Worm (Caenorhabditis elegans) whole organism, L2 larva: ENCODE data around the gene hot-4.

Experiments used
- C34F6.9 ChIP-seq: fragments of 150-350 bp; optimal IDR thresholded peaks from 2 replicates; lab custom pipeline; 2014; ENCODE audit warnings: missing biosample characterization, missing genetic modification characterization
- F13H6.1 ChIP-seq: sonication (generic microtip); optimal IDR thresholded peaks from 2 replicates; lab custom pipeline; 2016; ENCODE audit warnings: missing genetic modification characterization, missing compliant biosample characterization
- Y55F3AM.14 ChIP-seq: fragments of 200-800 bp; sonication (Bioruptor generic); optimal IDR thresholded peaks from 2 replicates; lab custom pipeline; 2018; ENCODE audit warnings: mild to moderate bottlenecking, missing genetic modification characterization, missing compliant biosample characterization
- ZK546.5 ChIP-seq: sonication (generic microtip); optimal IDR thresholded peaks from 2 replicates; lab custom pipeline; 2017; ENCODE audit warnings: missing biosample characterization, missing genetic modification characterization
- alr-1 ChIP-seq: fragments of 150-350 bp; optimal IDR thresholded peaks from 2 replicates; lab custom pipeline; 2014; ENCODE audit warnings: missing biosample characterization, missing genetic modification characterization
- aly-2 ChIP-seq: fragments of 150-350 bp; optimal IDR thresholded peaks from 2 replicates; lab custom pipeline; 2014; ENCODE audit warnings: missing biosample characterization, missing genetic modification characterization
- ama-1 ChIP-seq: fragments of 150-350 bp; optimal IDR thresholded peaks from 2 replicates; lab custom pipeline; 2018; ENCODE audit warnings: inconsistent platforms
- blmp-1 ChIP-seq: sonication (generic microtip); optimal IDR thresholded peaks from 2 replicates; lab custom pipeline; 2017; ENCODE audit warnings: missing genetic modification characterization, mild to moderate bottlenecking, missing compliant biosample characterization, antibody characterized with exemption, moderate library complexity; ENCODE audit not compliant: insufficient read depth
- ceh-16 ChIP-seq: fragments of 150-350 bp; optimal IDR thresholded peaks from 2 replicates; lab custom pipeline; 2014; ENCODE audit warnings: missing biosample characterization, missing genetic modification characterization
- ceh-82 ChIP-seq: fragments of 150-350 bp; optimal IDR thresholded peaks from 2 replicates; lab custom pipeline; 2014; ENCODE audit warnings: missing biosample characterization, missing genetic modification characterization
- crh-2 ChIP-seq: sonication (generic microtip); optimal IDR thresholded peaks from 2 replicates; lab custom pipeline; 2017; ENCODE audit warnings: missing biosample characterization, missing genetic modification characterization
- egl-27 ChIP-seq: sonication (generic microtip); optimal IDR thresholded peaks from 3 replicates; lab custom pipeline; 2017; ENCODE audit warnings: missing biosample characterization, missing genetic modification reagents, missing genetic modification characterization
- fos-1 ChIP-seq: fragments of 150-350 bp; optimal IDR thresholded peaks from 2 replicates; lab custom pipeline; 2014; ENCODE audit warnings: missing biosample characterization, missing genetic modification characterization
- lin-11 ChIP-seq: fragments of 150-350 bp; sonication (generic microtip); optimal IDR thresholded peaks from 2 replicates; lab custom pipeline; 2014; ENCODE audit warnings: missing biosample characterization, missing genetic modification characterization, inconsistent platforms, mixed read lengths
- lin-13 ChIP-seq: fragments of 150-350 bp; optimal IDR thresholded peaks from 2 replicates; lab custom pipeline; 2014; ENCODE audit warnings: missing biosample characterization, missing genetic modification reagents, missing genetic modification characterization
- lin-39 ChIP-seq: fragments of 150-350 bp; optimal IDR thresholded peaks from 2 replicates; lab custom pipeline; 2014; ENCODE audit warnings: missing biosample characterization, missing genetic modification reagents, missing genetic modification characterization
- lsy-2 ChIP-seq, 2 experiments: fragments of 150-350 bp in 1 of 2; sonication (generic microtip) in 1 of 2; optimal IDR thresholded peaks; 2 replicates each; lab custom pipeline; 2014 to 2017; ENCODE audit warnings: missing biosample characterization in 2 of 2, missing genetic modification characterization in 2 of 2
- mab-5 ChIP-seq: fragments of 150-350 bp; optimal IDR thresholded peaks from 2 replicates; lab custom pipeline; 2014; ENCODE audit warnings: missing biosample characterization, missing genetic modification characterization
- mbf-1 ChIP-seq: sonication (generic microtip); optimal IDR thresholded peaks from 2 replicates; lab custom pipeline; 2017; ENCODE audit warnings: missing biosample characterization, missing genetic modification characterization
- nhr-10 ChIP-seq: sonication (generic microtip); optimal IDR thresholded peaks from 2 replicates; lab custom pipeline; 2017; ENCODE audit warnings: missing biosample characterization, missing genetic modification characterization
- nhr-11 ChIP-seq: fragments of 150-350 bp; optimal IDR thresholded peaks from 2 replicates; lab custom pipeline; 2014; ENCODE audit warnings: missing biosample characterization, missing genetic modification characterization
- nhr-12 ChIP-seq: fragments of 150-350 bp; optimal IDR thresholded peaks from 2 replicates; lab custom pipeline; 2014; ENCODE audit warnings: missing biosample characterization, missing genetic modification characterization
- nhr-129 ChIP-seq: fragments of 150-350 bp; optimal IDR thresholded peaks from 2 replicates; lab custom pipeline; 2014; ENCODE audit warnings: missing biosample characterization, missing genetic modification characterization
- nhr-21 ChIP-seq: fragments of 150-350 bp; optimal IDR thresholded peaks from 2 replicates; lab custom pipeline; 2014; ENCODE audit warnings: missing biosample characterization, missing genetic modification characterization
- nhr-237 ChIP-seq: fragments of 150-350 bp; optimal IDR thresholded peaks from 2 replicates; lab custom pipeline; 2014; ENCODE audit warnings: missing biosample characterization, missing genetic modification characterization
- nhr-25 ChIP-seq: fragments of 150-350 bp; sonication (generic microtip); optimal IDR thresholded peaks from 3 replicates; lab custom pipeline; 2014; ENCODE audit warnings: missing biosample characterization, missing genetic modification characterization
- nhr-6 ChIP-seq: fragments of 150-350 bp; optimal IDR thresholded peaks from 2 replicates; lab custom pipeline; 2014; ENCODE audit warnings: missing biosample characterization, missing genetic modification characterization
- nhr-77 ChIP-seq: fragments of 150-350 bp; optimal IDR thresholded peaks from 2 replicates; lab custom pipeline; 2014; ENCODE audit warnings: missing biosample characterization, missing genetic modification characterization
- peb-1 ChIP-seq: fragments of 150-350 bp; optimal IDR thresholded peaks from 2 replicates; lab custom pipeline; 2014; ENCODE audit warnings: missing biosample characterization, missing genetic modification characterization
- sma-3 ChIP-seq: sonication (generic microtip); optimal IDR thresholded peaks from 2 replicates; lab custom pipeline; 2016; ENCODE audit warnings: missing genetic modification reagents, missing genetic modification characterization, missing compliant biosample characterization
- sma-9 ChIP-seq, 2 experiments: fragments of 150-350 bp in 1 of 2; sonication (generic microtip) in 1 of 2; optimal IDR thresholded peaks; 2 replicates each; lab custom pipeline; 2014 to 2016; ENCODE audit warnings: missing genetic modification characterization in 2 of 2, mild to moderate bottlenecking in 1 of 2, missing biosample characterization in 1 of 2, missing compliant biosample characterization in 1 of 2, missing genetic modification reagents in 1 of 2, moderate library complexity in 1 of 2
- snpc-4 ChIP-seq: fragments of 150-350 bp; optimal IDR thresholded peaks from 2 replicates; lab custom pipeline; 2014; ENCODE audit warnings: missing biosample characterization, missing genetic modification characterization
- unc-39 ChIP-seq: fragments of 150-350 bp; optimal IDR thresholded peaks from 2 replicates; lab custom pipeline; 2014; ENCODE audit warnings: missing biosample characterization, missing genetic modification characterization
- unc-55 ChIP-seq: fragments of 150-350 bp; sonication (generic microtip); optimal IDR thresholded peaks from 3 replicates; lab custom pipeline; 2014; ENCODE audit warnings: missing biosample characterization, missing genetic modification reagents, missing genetic modification characterization
- unc-62 ChIP-seq: fragments of 150-350 bp; optimal IDR thresholded peaks from 2 replicates; lab custom pipeline; 2014; ENCODE audit warnings: missing biosample characterization, missing genetic modification reagents, missing genetic modification characterization
- zag-1 ChIP-seq: fragments of 150-350 bp; optimal IDR thresholded peaks from 2 replicates; lab custom pipeline; 2014; ENCODE audit warnings: missing biosample characterization, missing genetic modification characterization
- ztf-1 ChIP-seq: fragments of 200-800 bp; sonication (Bioruptor generic); conservative IDR thresholded peaks from 2 replicates; pipeline ENCODE4 v1.3.6; 2022; ENCODE audit warnings: missing genetic modification characterization, missing compliant biosample characterization
- ztf-11 ChIP-seq: sonication (generic microtip); optimal IDR thresholded peaks from 2 replicates; lab custom pipeline; 2017; ENCODE audit warnings: missing biosample characterization, missing genetic modification characterization
- ztf-4 ChIP-seq: fragments of 150-350 bp; optimal IDR thresholded peaks from 2 replicates; lab custom pipeline; 2014; ENCODE audit warnings: missing biosample characterization, missing genetic modification characterization

hot-4 gene

DNA sequence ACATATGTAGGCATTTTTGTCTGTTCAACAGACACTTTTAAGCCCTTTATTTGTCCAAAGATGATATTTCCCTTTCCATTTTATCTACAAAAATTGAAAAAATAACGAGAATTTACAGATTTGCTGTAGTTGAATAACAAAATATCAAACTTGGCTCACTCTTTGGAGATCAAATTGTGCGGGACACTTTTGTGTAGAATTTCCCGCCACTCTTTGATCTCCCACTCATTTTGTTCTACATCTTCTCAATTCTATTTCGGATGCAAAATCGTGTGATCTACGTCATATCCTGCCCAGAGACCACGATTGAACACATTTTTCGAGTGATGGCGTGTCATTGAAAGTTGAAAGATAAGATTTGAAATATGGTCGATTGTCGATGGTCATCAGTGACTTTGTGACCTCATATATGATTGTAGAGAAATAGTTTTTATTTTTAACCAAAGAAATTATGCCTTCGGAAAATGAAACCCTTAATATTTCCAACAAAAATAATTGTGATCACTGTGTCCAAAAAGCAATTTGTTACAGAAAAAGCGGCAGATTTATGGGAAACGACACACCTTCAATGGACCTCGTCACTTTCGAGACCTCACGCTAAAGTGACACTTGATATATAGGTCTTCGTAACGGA lies at the start of gene hot-4:
Gene hot-4, plus strand, starts transcription at position 584 of the 634 bp plus-strand sequence.
- TF ChIP-seq nhr-25 (tag; lab: Kevin White, UChicago) (no peak), nhr-12 (tag; lab: Kevin White, UChicago) (no peak), mbf-1 (tag; lab: Kevin White, UChicago) (no peak), ceh-16 (tag; lab: Kevin White, UChicago) (no peak), nhr-6 (tag; lab: Kevin White, UChicago) (no peak), ztf-1 (GFP tag; lab: Robert Waterston, UW) (no peak), sma-9 (GFP tag; optimal IDR thresholded peaks at IDR 0.05; lab: Kevin White, UChicago) (no peak), sma-9 (tag; optimal IDR thresholded peaks at IDR 0.05; lab: Kevin White, UChicago) (no peak), ceh-82 (tag; lab: Kevin White, UChicago) (no peak), egl-27 (tag; lab: Kevin White, UChicago) (no peak), nhr-11 (tag; lab: Kevin White, UChicago) (no peak), ZK546.5 (tag; lab: Kevin White, UChicago) (no peak), lin-11 (tag; lab: Kevin White, UChicago) (no peak)
- TF ChIP-seq, all 48 proteins: peak for 0

DNA sequence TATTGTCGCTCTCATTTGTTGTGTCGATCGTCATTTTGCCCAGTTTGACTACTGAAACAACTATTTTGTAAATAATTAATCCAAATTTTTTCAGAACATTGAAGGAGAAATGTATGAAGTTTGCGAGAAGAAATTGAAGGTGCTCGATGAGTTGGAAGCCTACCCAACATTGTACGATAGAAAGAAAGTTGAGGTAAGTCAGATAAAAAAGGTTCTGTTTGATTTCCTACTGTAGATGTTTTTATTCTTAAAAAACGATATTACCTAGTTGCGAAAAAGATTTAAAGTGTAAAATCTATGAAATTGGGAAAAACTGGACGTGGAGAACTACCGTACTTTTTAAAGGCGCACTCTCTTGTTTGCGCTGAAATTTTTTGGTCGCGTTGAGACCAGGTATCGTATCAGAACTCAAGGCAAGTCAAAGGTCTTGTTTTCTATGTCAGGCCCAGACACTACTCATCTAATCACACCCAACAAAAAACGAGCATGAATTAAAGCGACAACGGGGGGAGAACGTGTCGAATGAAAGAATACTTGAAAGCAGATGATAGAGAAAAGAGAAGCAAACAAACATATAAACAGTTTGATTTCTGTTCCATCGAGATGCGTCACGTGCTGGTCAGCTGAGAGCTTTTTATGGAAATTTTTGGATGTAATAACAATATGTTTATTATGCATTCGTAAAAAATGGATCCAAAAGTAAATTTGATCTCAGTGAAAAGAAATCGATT lies 48.6 kb upstream of the hot-4 start, which contains the start of gene efk-1:
Gene efk-1, minus strand, starts transcription at position 51 of the 731 bp plus-strand sequence.
- no peak for TF ChIP-seq ceh-82 (tag; lab: Kevin White, UChicago)
- TF ChIP-seq crh-2 = peak; percentile 36
- no peak for TF ChIP-seq F13H6.1 (tag; lab: Kevin White, UChicago)
- TF ChIP-seq nhr-77 (tag; lab: Kevin White, UChicago) = no peak
- TF ChIP-seq C34F6.9 (tag; lab: Kevin White, UChicago) = peak; percentile 21
- TF ChIP-seq nhr-129 (tag; lab: Kevin White, UChicago) = peak; percentile 42
- TF ChIP-seq ama-1 (lab: Kevin White, UChicago) = peak; percentile 20
- TF ChIP-seq, all 48 proteins: peak for 4

DNA sequence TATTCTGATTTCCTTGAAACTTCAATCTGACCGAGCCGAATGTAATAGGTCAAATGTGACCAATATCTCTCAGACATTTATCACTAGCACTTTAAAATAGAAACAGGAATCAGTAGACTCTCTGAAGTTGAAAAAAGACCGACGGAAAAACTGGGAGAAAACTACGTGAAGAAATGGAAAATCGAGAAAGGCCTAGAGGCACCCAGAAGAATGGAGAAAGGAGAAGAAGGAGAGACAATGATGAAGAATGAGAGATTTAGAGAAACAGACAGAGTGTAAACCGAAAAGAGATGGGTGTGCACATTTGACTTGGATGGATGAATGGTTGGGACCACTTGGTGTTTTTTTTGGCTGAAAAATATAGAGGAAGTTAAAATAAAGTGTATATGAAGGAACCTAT lies 47.2 kb upstream of the hot-4 start:
- peak; percentile 74 for TF ChIP-seq nhr-129 (tag; lab: Kevin White, UChicago)
- peak; percentile 46 for TF ChIP-seq F13H6.1 (tag; lab: Kevin White, UChicago)
- peak; percentile 32 for TF ChIP-seq crh-2
- peak; percentile 45 for TF ChIP-seq unc-55 (GFP tag; lab: Kevin White, UChicago)
- no peak for TF ChIP-seq alr-1 (tag; lab: Kevin White, UChicago)
- TF ChIP-seq lin-39 (tag; lab: Kevin White, UChicago) = no peak
- peak in 1 of 2 experiments; percentile 60 for TF ChIP-seq lsy-2 (tag; optimal IDR thresholded peaks at IDR 0.05; lab: Kevin White, UChicago)
- TF ChIP-seq unc-62 = no peak
- peak; percentile 13 for TF ChIP-seq nhr-25 (tag; lab: Kevin White, UChicago)
- peak; percentile 21 for TF ChIP-seq mab-5 (tag; lab: Kevin White, UChicago)
- TF ChIP-seq ama-1 (lab: Kevin White, UChicago) = peak; percentile 56
- peak; percentile 37 for TF ChIP-seq sma-9 (GFP tag; optimal IDR thresholded peaks at IDR 0.05; lab: Kevin White, UChicago)
- TF ChIP-seq sma-9 (tag; optimal IDR thresholded peaks at IDR 0.05; lab: Kevin White, UChicago) = no peak
- TF ChIP-seq fos-1 (tag; lab: Kevin White, UChicago) = peak; percentile 3
- TF ChIP-seq Y55F3AM.14 (GFP tag; lab: Kevin White, UChicago) = no peak
- TF ChIP-seq C34F6.9 (tag; lab: Kevin White, UChicago) = peak; percentile 80
- TF ChIP-seq, all 48 proteins: peak for 11

DNA sequence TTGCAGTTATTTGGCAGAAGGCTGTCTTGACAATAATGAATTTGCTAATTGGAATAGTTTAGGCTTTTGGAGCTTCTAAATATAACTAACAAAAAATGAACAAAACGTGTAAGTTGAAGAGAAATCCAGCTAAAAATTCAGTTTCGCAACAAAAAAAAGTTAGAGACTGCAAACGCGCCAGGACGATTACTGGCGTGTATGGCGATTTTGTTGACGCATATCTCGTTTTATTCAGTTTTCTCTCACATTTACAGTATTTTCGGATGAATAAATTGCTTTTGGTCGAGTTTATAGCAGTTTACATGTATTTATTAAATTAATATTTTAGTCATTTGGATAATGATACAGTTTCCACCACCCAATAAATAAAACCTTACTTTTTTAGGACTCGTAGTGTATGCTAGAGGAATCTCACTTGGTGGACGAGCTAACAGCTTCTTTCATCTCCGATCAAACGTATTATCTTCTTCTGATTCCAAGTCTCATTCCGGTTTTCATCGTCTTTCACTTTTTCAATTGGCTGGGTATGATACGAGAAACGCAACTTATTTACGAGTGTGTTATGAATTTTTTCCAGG lies 44.1 kb upstream of the hot-4 start, which contains the start of the genes abcf-3 and F42A10.5:
Gene abcf-3, plus strand, starts transcription at position 384 of the 578 bp plus-strand sequence.
Gene F42A10.5, minus strand, starts transcription at position 458 of the 578 bp plus-strand sequence.
- TF ChIP-seq snpc-4 (tag; lab: Kevin White, UChicago) (no peak), ama-1 (lab: Kevin White, UChicago) (no peak), unc-39 (tag; lab: Kevin White, UChicago) (no peak), ztf-4 (peak; percentile 17), sma-3 (peak; percentile 42), nhr-10 (tag; lab: Kevin White, UChicago) (no peak), nhr-25 (tag; lab: Kevin White, UChicago) (no peak), ztf-11 (tag; lab: Kevin White, UChicago) (no peak), ceh-82 (tag; lab: Kevin White, UChicago) (no peak), fos-1 (tag; lab: Kevin White, UChicago) (peak; percentile 17), alr-1 (tag; lab: Kevin White, UChicago) (no peak), sma-9 (GFP tag; optimal IDR thresholded peaks at IDR 0.05; lab: Kevin White, UChicago) (peak; percentile 67), sma-9 (tag; optimal IDR thresholded peaks at IDR 0.05; lab: Kevin White, UChicago) (no peak), mab-5 (tag; lab: Kevin White, UChicago) (peak; percentile 66), aly-2 (tag; lab: Kevin White, UChicago) (no peak), Y55F3AM.14 (GFP tag; lab: Kevin White, UChicago) (no peak), blmp-1 (tag; lab: Kevin White, UChicago) (no peak), F13H6.1 (tag; lab: Kevin White, UChicago) (peak; percentile 50), peb-1 (tag; lab: Kevin White, UChicago) (no peak), crh-2 (peak; percentile 80), nhr-12 (tag; lab: Kevin White, UChicago) (no peak), ZK546.5 (tag; lab: Kevin White, UChicago) (no peak), nhr-237 (tag; lab: Kevin White, UChicago) (no peak), C34F6.9 (tag; lab: Kevin White, UChicago) (peak; percentile 90), lin-13 (GFP tag; lab: Kevin White, UChicago) (peak; percentile 65), nhr-77 (tag; lab: Kevin White, UChicago) (peak; percentile 38), nhr-11 (tag; lab: Kevin White, UChicago) (no peak), zag-1 (tag; lab: Kevin White, UChicago) (no peak), egl-27 (tag; lab: Kevin White, UChicago) (no peak), mbf-1 (tag; lab: Kevin White, UChicago) (no peak), nhr-21 (tag; lab: Kevin White, UChicago) (peak; percentile 57)
